Worm (Caenorhabditis elegans): Measurements from ENCODE around the gene ugt-3.

ugt-3 gene

DNA sequence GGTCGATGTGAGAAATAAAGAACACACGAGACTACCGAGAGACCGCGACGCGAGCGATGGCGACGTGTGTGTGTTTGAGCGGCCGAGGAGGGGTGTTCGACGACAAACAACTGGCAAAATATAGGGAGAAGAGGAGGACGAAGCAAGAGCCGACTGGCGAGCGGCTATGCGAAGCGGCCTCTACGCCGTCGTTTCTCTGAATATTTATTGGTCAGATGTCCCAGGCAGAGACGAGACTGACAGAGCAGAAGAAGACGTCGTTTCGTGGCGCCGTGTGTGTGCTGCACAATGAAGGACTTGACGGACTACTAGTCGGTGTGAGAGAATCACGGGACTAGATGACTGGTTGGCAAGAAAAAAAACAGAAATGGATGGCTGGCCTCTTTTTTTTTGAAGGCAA is 19.1 kb upstream of the ugt-3 start:
- TF ChIP-seq ztf-11 (tag; optimal IDR thresholded peaks at IDR 0.05), result no peak
- TF ChIP-seq skn-1 (tag; optimal IDR thresholded peaks at IDR 0.05), result no peak
- peak; percentile 84 for TF ChIP-seq lin-39 (tag; optimal IDR thresholded peaks at IDR 0.05)
- TF ChIP-seq unc-39 (tag; optimal IDR thresholded peaks at IDR 0.05), result no peak
- TF ChIP-seq mdl-1 (tag; optimal IDR thresholded peaks at IDR 0.05), result peak; percentile 36
- TF ChIP-seq elt-2 (tag; optimal IDR thresholded peaks at IDR 0.05), result no peak
- TF ChIP-seq lsy-12 (tag; optimal IDR thresholded peaks at IDR 0.05), result no peak
- TF ChIP-seq nfya-1 (tag; optimal IDR thresholded peaks at IDR 0.05; ENCODE audit: insufficient read depth), result peak; percentile 73
- peak; percentile 24 for TF ChIP-seq ama-1 (optimal IDR thresholded peaks at IDR 0.05)
- peak; percentile 21 for TF ChIP-seq lin-15B (tag; optimal IDR thresholded peaks at IDR 0.05)
- peak; percentile 25 for TF ChIP-seq fkh-10 (GFP tag; optimal IDR thresholded peaks at IDR 0.05)
- TF ChIP-seq elt-3 (tag; optimal IDR thresholded peaks at IDR 0.05), result no peak

DNA sequence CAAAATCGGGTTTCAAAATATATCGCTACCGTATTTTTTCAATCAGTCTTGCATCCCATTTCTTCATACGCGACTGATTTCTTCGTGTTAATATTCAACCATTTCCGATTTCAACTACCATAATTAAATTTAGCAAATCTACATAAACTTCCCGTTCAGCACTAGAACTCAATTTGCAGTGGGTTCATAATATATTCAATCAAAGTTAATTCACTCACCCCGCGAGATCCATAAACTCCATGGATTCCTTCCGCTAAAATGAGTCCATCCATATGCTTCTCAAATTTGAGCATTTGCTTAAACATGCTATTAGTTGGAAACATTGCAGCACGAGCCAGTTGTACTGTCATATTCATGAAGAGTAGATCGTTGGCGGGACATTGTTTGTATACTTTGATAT is 18.4 kb upstream of the ugt-3 start:
- TF ChIP-seq fkh-2 (tag; optimal IDR thresholded peaks at IDR 0.05), result no peak
- no peak for TF ChIP-seq zag-1 (tag; optimal IDR thresholded peaks at IDR 0.05)
- TF ChIP-seq egl-5 (tag; optimal IDR thresholded peaks at IDR 0.05), result no peak
- no peak for TF ChIP-seq nhr-77 (tag; optimal IDR thresholded peaks at IDR 0.05)
- no peak for TF ChIP-seq fkh-10 (GFP tag; optimal IDR thresholded peaks at IDR 0.05)
- no peak for TF ChIP-seq nhr-67 (tag; optimal IDR thresholded peaks at IDR 0.05)
- no peak for TF ChIP-seq ceh-9 (tag; optimal IDR thresholded peaks at IDR 0.05)

DNA sequence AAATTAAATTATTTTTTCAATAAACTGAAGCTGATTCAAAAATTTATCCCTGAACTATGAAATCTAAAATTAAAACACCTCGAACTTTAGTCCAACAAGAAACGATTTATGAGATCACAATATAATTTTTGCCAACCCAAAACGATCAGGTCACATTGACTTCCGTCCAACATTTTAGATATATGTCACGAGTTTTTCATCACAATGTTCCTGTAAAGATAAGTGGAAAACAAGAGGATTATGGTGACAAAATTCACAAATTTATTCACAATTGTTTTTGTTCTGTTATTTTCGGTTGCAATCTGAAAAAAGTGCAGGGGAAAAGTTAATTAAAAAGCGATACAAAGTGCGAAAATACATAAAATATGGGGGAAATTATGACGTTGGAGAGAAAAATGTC is 16.6 kb upstream of the ugt-3 start:
- TF ChIP-seq ama-1 (optimal IDR thresholded peaks at IDR 0.05) (no peak), elt-3 (tag; optimal IDR thresholded peaks at IDR 0.05) (no peak), nhr-25 (tag; optimal IDR thresholded peaks at IDR 0.05) (no peak), nhr-23 (tag; optimal IDR thresholded peaks at IDR 0.05) (peak; percentile 53)

DNA sequence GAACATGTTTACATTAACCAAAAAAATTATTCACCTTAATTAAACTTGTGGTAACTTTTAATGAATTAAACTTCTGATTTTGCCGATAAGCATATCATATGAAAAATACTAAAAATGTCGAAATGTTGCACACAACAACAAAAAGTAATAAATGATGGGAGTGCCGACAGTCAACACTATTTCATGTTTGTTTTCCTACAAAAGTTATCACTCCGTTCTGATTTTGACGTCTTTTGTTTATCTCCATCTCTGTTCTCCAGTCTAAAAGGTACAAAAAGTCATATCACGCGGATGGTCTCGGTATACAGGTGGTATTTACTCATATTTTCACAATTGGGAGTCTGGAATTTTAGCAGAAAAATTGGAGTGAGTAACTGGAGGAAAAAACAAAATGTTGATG is 15.3 kb upstream of the ugt-3 start:
- TF ChIP-seq mml-1 (tag; optimal IDR thresholded peaks at IDR 0.05) (no peak), pha-4 (tag; optimal IDR thresholded peaks at IDR 0.05) (peak; percentile 89), egl-5 (tag; optimal IDR thresholded peaks at IDR 0.05) (no peak), pqm-1 (tag; optimal IDR thresholded peaks at IDR 0.05) (peak; percentile 33), snpc-4 (tag; optimal IDR thresholded peaks at IDR 0.05) (no peak), nhr-11 (tag; optimal IDR thresholded peaks at IDR 0.05) (no peak)

DNA sequence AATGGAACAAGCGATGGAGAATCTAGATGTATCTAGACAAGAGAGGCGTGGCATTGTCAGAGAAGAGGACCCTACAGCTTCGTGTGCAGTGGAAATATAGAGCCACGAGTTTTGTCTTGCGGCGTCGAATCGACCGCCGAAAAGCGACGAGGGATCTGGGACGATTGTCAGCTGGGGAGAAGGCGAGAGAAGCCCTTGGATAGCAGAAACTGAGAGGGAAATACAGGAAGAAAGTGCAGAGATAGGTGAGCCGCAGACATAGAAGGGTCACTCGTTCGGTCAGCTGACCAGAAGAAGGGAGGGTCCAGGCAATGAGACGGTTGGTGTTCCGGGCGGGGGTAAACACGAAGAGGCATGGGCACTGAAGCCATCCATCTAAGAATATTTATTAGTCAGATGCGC is 14.4 kb upstream of the ugt-3 start:
- TF ChIP-seq nfya-1 (tag; optimal IDR thresholded peaks at IDR 0.05; ENCODE audit: insufficient read depth), result peak; percentile 80
- no peak for TF ChIP-seq nhr-43 (tag; optimal IDR thresholded peaks at IDR 0.05; ENCODE audit: poor library complexity, severe bottlenecking)
- TF ChIP-seq hmg-11 (tag; optimal IDR thresholded peaks at IDR 0.05), result peak; percentile 81
- peak; percentile 32 for TF ChIP-seq fkh-2 (tag; optimal IDR thresholded peaks at IDR 0.05)
- TF ChIP-seq fkh-10 (GFP tag; optimal IDR thresholded peaks at IDR 0.05), result peak; percentile 60
- TF ChIP-seq nhr-23 (tag; optimal IDR thresholded peaks at IDR 0.05), result peak; percentile 17
- peak; percentile 50 for TF ChIP-seq tbx-2 (tag; optimal IDR thresholded peaks at IDR 0.05)
- peak; percentile 75 for TF ChIP-seq pha-4 (tag; optimal IDR thresholded peaks at IDR 0.05)
- TF ChIP-seq egl-27 (tag; optimal IDR thresholded peaks at IDR 0.05), result no peak
- TF ChIP-seq lsy-12 (tag; optimal IDR thresholded peaks at IDR 0.05), result peak; percentile 14
- TF ChIP-seq nhr-12 (tag; optimal IDR thresholded peaks at IDR 0.05), result no peak
- TF ChIP-seq nhr-237 (tag; optimal IDR thresholded peaks at IDR 0.05), result no peak
- TF ChIP-seq nhr-25 (tag; optimal IDR thresholded peaks at IDR 0.05), result no peak
- TF ChIP-seq elt-2 (tag; optimal IDR thresholded peaks at IDR 0.05), result no peak
- no peak for TF ChIP-seq pqm-1 (tag; optimal IDR thresholded peaks at IDR 0.05)
- no peak for TF ChIP-seq ztf-4 (tag; optimal IDR thresholded peaks at IDR 0.05)
- TF ChIP-seq ztf-11 (tag; optimal IDR thresholded peaks at IDR 0.05), result no peak
- no peak for TF ChIP-seq ama-1 (optimal IDR thresholded peaks at IDR 0.05)
- no peak for TF ChIP-seq ceh-82 (tag; optimal IDR thresholded peaks at IDR 0.05)
- TF ChIP-seq aly-2 (tag; optimal IDR thresholded peaks at IDR 0.05), result no peak
- peak; percentile 37 for TF ChIP-seq lin-15B (tag; optimal IDR thresholded peaks at IDR 0.05)
- no peak for TF ChIP-seq fos-1 (tag; optimal IDR thresholded peaks at IDR 0.05)
- no peak for TF ChIP-seq R02D3.7 (tag; optimal IDR thresholded peaks at IDR 0.05)
- TF ChIP-seq nhr-11 (tag; optimal IDR thresholded peaks at IDR 0.05), result peak; percentile 13
- TF ChIP-seq lin-39 (tag; optimal IDR thresholded peaks at IDR 0.05), result peak; percentile 78
- peak; percentile 38 for TF ChIP-seq ceh-28 (tag; optimal IDR thresholded peaks at IDR 0.05)
- no peak for TF ChIP-seq ceh-9 (tag; optimal IDR thresholded peaks at IDR 0.05)
- TF ChIP-seq skn-1 (tag; optimal IDR thresholded peaks at IDR 0.05), result peak; percentile 12
- no peak for TF ChIP-seq mdl-1 (tag; optimal IDR thresholded peaks at IDR 0.05)
- peak; percentile 71 for TF ChIP-seq snpc-4 (tag; optimal IDR thresholded peaks at IDR 0.05)
- TF ChIP-seq daf-12 (tag; optimal IDR thresholded peaks at IDR 0.05), result no peak
- no peak for TF ChIP-seq egl-5 (tag; optimal IDR thresholded peaks at IDR 0.05)
